Fruit fly (Drosophila melanogaster) whole organism, wandering third instar larva: ENCODE results near the gene Efhc1.1.

ENCODE experiments used
- CG32264 ChIP-seq: fragments of 200-800 bp; sonication (Bioruptor generic); optimal IDR thresholded peaks from 2 replicates; lab custom pipeline; 2016; ENCODE audit warnings: missing biosample characterization, missing genetic modification characterization
- CG9705 ChIP-seq: fragments of 200-800 bp; sonication (Bioruptor generic); optimal IDR thresholded peaks from 2 replicates; lab custom pipeline; 2018; ENCODE audit warnings: missing biosample characterization, mild to moderate bottlenecking, missing genetic modification characterization
- CrebA ChIP-seq: fragments of 200-800 bp; sonication (Bioruptor generic); optimal IDR thresholded peaks from 2 replicates; lab custom pipeline; 2016; ENCODE audit warnings: missing biosample characterization, mild to moderate bottlenecking, missing genetic modification characterization, borderline replicate concordance
- Dfd ChIP-seq: fragments of >200 bp; optimal IDR thresholded peaks from 2 replicates; lab custom pipeline; 2017; ENCODE audit warnings: missing biosample characterization, missing genetic modification characterization
- Dif ChIP-seq: fragments of 200-275, 200-300 bp; sonication (Bioruptor generic); optimal IDR thresholded peaks from 2 replicates; lab custom pipeline; 2018; ENCODE audit warnings: missing biosample characterization, missing genetic modification characterization; ENCODE audit not compliant: partially characterized antibody
- HLH106 ChIP-seq: fragments of 200-800 bp; optimal IDR thresholded peaks from 3 replicates; lab custom pipeline; 2019; ENCODE audit warnings: missing biosample characterization, mild to moderate bottlenecking, missing genetic modification characterization, moderate library complexity
- Hr78 ChIP-seq: fragments of >200 bp; optimal IDR thresholded peaks from 2 replicates; lab custom pipeline; 2017; ENCODE audit warnings: missing biosample characterization, missing genetic modification characterization
- Jra ChIP-seq: sonication (Bioruptor generic); optimal IDR thresholded peaks from 2 replicates; lab custom pipeline; 2016; ENCODE audit warnings: missing biosample characterization, missing genetic modification characterization
- Mio ChIP-seq: sonication (Bioruptor generic); optimal IDR thresholded peaks from 2 replicates; lab custom pipeline; 2016; ENCODE audit warnings: missing biosample characterization, missing genetic modification characterization
- Myc ChIP-seq: fragments of >200 bp; optimal IDR thresholded peaks from 2 replicates; lab custom pipeline; 2017
- N ChIP-seq: fragments of >200 bp; optimal IDR thresholded peaks from 2 replicates; lab custom pipeline; 2018; ENCODE audit warnings: missing biosample characterization, missing external identifiers, missing genetic modification characterization
- Rel ChIP-seq, 2 experiments: fragments of 200-800 bp; sonication (Bioruptor generic) in 1 of 2; optimal IDR thresholded peaks; 2 replicates in 1 of 2; 3 replicates in 1 of 2; lab custom pipeline; 2016 to 2019; ENCODE audit warnings: mild to moderate bottlenecking in 2 of 2, missing biosample characterization in 2 of 2, missing genetic modification characterization in 2 of 2, moderate library complexity in 1 of 2
- Sp1 ChIP-seq: fragments of 200-800 bp; sonication (Bioruptor generic); optimal IDR thresholded peaks from 3 replicates; lab custom pipeline; 2019; ENCODE audit warnings: missing biosample characterization, mild to moderate bottlenecking, missing genetic modification characterization, moderate library complexity
- Vsx2 ChIP-seq: fragments of 200-300, 225-300 bp; sonication (Bioruptor generic); optimal IDR thresholded peaks from 2 replicates; lab custom pipeline; 2018; ENCODE audit warnings: missing biosample characterization, missing genetic modification characterization; ENCODE audit not compliant: partially characterized antibody
- brk ChIP-seq: fragments of 200-800 bp; sonication (Bioruptor generic); optimal IDR thresholded peaks from 2 replicates; lab custom pipeline; 2016; ENCODE audit warnings: missing biosample characterization, mild to moderate bottlenecking, missing genetic modification characterization
- dl ChIP-seq, 2 experiments: fragments of 175-275, 200-275 bp in 1 of 2; fragments of 200-275 bp in 1 of 2; sonication (Bioruptor generic); optimal IDR thresholded peaks; lab custom pipeline; 2018; ENCODE audit warnings: mild to moderate bottlenecking in 2 of 2, missing biosample characterization in 2 of 2, missing genetic modification characterization in 2 of 2, moderate library complexity in 2 of 2; ENCODE audit not compliant: partially characterized antibody in 2 of 2, insufficient read depth in 1 of 2
- dsf ChIP-seq: sonication (Bioruptor generic); optimal IDR thresholded peaks from 2 replicates; lab custom pipeline; 2016; ENCODE audit warnings: missing biosample characterization, missing genetic modification characterization, borderline replicate concordance
- ey ChIP-seq: fragments of 200-800 bp; sonication (Bioruptor generic); optimal IDR thresholded peaks from 2 replicates; lab custom pipeline; 2016; ENCODE audit warnings: missing biosample characterization, missing genetic modification characterization
- foxo ChIP-seq, 2 experiments: fragments of 200-800 bp; sonication (Bioruptor generic); optimal IDR thresholded peaks; 2 replicates in 1 of 2; 3 replicates in 1 of 2; lab custom pipeline; 2016 to 2017; ENCODE audit warnings: missing biosample characterization in 2 of 2, missing genetic modification characterization in 2 of 2
- fru ChIP-seq: fragments of 200-800 bp; sonication (Bioruptor generic); optimal IDR thresholded peaks from 3 replicates; lab custom pipeline; 2016; ENCODE audit warnings: missing biosample characterization, mild to moderate bottlenecking, missing genetic modification characterization
- h ChIP-seq: fragments of 200-800 bp; sonication (Bioruptor generic); optimal IDR thresholded peaks from 3 replicates; lab custom pipeline; 2016; ENCODE audit warnings: missing biosample characterization, mild to moderate bottlenecking, missing genetic modification characterization
- lola ChIP-seq: fragments of >200 bp; optimal IDR thresholded peaks from 2 replicates; lab custom pipeline; 2017; ENCODE audit warnings: missing biosample characterization, missing genetic modification characterization
- pan ChIP-seq: fragments of >200 bp; optimal IDR thresholded peaks from 2 replicates; lab custom pipeline; 2017
- psq ChIP-seq: fragments of 200-800 bp; sonication (Bioruptor generic); optimal IDR thresholded peaks from 3 replicates; lab custom pipeline; 2017; ENCODE audit warnings: missing biosample characterization, mild to moderate bottlenecking, missing genetic modification characterization, moderate library complexity
- sv ChIP-seq: fragments of 200-800 bp; sonication (Bioruptor generic); optimal IDR thresholded peaks from 3 replicates; lab custom pipeline; 2016; ENCODE audit warnings: missing biosample characterization, missing genetic modification characterization
- tai ChIP-seq: sonication (Bioruptor generic); optimal IDR thresholded peaks from 2 replicates; lab custom pipeline; 2016; ENCODE audit warnings: missing biosample characterization, missing genetic modification characterization
- woc ChIP-seq: sonication (Bioruptor generic); optimal IDR thresholded peaks from 2 replicates; lab custom pipeline; 2016; ENCODE audit warnings: missing biosample characterization, mild to moderate bottlenecking, missing genetic modification characterization

Efhc1.1 gene

DNA sequence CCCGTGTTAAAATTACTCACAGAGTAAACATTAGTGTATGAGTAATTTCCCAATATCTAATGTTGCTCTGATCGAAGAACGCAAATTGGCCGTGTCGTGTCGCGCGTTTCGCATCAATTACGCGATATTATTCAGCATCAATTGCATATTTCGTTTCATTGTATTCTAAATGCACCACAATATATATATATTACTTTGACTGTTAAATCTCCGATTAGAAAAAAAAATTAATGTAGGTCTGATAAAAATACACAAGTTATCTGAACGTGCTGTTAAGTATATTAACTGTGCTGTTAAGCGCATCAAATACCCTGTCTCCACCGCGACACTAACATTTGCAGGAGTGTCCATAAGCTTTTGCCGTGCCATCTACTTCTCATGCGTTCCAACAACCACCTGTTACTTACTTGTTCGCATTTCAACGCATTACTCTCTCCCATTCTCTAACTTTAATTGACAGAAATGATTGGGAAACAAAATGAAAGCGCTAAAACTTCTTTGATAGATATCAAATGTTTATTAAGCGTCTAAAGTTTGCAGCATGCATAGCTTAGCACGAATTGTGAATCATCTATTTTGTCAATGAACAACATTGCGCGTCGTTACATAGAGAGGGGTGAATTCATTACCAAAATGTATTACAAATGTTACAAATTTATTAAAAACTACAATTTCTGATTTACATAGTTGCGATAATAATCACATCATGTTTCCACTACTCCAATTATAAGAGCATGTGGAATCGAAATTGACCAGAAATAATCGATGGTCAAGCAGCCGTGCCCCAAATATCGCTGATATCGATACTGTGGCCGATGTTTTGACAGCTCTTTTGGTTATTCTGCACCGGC, 22.8 kb downstream of the Efhc1.1 start, which contains the start of the genes Graf and mRpL3:
Graf (minus strand) TSS at position 287 of the 851 bp plus-strand sequence.
mRpL3 (plus strand) TSS at position 802 of the 851 bp plus-strand sequence.
- TF ChIP-seq N (GFP tag; lab: Kevin White, UChicago) (peak; percentile 84), dsf (GFP tag; lab: Kevin White, UChicago) (no peak), fru (GFP tag; lab: Kevin White, UChicago) (peak; percentile 97), Hr78 (GFP tag; lab: Kevin White, UChicago) (peak; percentile 74), woc (GFP tag; lab: Kevin White, UChicago) (peak; percentile 71)

DNA sequence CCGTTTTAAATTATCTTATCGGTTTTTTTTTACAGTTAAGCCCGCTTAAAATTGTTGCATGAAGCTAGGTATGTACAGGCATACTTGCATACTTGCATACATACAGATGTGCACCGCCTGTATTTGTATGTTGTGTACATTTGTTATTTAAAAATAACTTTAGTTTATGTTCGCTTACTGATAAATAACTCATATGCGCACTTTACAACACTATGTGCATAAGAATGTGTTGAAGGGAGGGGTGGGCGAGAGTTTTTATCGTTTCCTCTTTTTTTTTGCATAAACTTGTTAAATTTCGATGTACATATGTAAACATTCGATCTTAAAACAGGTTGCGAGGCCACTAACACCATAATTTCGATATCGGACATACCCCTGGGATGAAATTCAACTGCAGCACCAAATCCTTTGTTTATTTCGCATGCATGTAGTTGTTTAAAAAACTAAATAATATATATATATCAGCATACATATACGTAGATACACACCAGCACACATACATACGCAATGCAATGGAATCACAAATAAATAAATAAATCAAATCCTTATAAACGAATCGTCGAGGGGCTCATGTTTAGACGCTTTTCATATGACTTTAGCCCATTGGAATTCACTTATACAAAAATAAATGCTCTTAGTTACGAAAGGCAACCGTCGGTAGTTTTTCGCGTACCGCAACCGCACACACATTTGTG, 23.6 kb downstream of the Efhc1.1 start:
- TF ChIP-seq Myc (no peak), Dfd (GFP tag; lab: Kevin White, UChicago) (no peak), Sp1 (no peak), psq (GFP tag; lab: Kevin White, UChicago) (no peak), Mio (GFP tag; lab: Kevin White, UChicago) (no peak), Dif (GFP tag; lab: Kevin White, UChicago) (no peak), Jra (GFP tag; lab: Kevin White, UChicago) (no peak), dl (GFP tag; optimal IDR thresholded peaks at IDR 0.05; lab: Kevin White, UChicago; ENCODE audit: insufficient read depth in 1 of 2, partially characterized antibody in 2 of 2) (no peak), CG32264 (GFP tag; lab: Kevin White, UChicago) (no peak), pan (lab: Kevin White, UChicago) (no peak), N (GFP tag; lab: Kevin White, UChicago) (no peak), fru (GFP tag; lab: Kevin White, UChicago) (no peak)

DNA sequence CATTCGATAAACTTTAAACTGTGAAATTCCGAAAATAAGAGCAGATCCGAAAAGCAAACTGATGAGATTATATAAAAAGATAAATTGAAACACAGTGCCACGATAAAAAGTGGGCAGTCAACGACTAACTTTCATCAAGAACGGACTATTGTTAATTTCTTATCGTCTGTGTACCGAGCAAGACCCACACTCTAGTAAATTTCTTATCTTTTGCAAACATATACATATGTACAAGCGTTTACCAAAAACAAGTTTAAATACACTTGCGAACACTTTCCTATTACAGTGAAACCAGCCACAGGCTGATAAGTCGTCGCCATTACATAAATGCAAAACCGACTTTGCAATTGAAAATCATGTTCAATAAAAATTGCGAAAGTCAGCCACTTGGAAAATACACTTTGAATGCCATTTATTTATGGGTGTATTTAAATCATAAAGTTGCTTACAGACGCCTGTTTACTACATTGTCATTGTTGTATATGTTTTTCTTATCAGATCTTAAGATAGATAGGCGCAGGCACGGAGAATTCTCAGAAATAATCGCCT, 24.7 kb downstream of the Efhc1.1 start:
- peak; percentile 6 for TF ChIP-seq fru (GFP tag; lab: Kevin White, UChicago)
- no peak for TF ChIP-seq foxo (GFP tag; optimal IDR thresholded peaks at IDR 0.05; lab: Kevin White, UChicago)
- TF ChIP-seq woc (GFP tag; lab: Kevin White, UChicago) = no peak

DNA sequence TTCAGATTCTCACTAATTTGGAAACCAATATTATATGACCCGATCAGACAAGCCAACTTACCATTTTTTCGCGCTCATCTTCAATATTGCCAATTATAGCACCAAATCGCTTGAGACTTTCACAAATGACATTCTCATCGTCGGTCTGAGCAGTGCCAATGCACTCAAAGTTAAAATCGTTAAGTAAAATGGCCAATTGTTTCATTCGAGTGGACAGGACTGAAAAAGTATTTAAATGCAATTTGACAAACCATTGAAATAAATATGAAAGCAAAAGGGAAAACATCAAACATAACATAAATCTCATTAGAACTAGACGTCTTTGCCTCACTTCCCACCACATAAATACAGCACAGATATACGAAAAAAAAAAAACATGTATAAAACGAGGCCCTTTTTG, 27.5 kb downstream of the Efhc1.1 start, which contains the start of gene CG8260:
CG8260 (plus strand) TSS at position 301 of the 400 bp plus-strand sequence.
- TF ChIP-seq CrebA (GFP tag; lab: Kevin White, UChicago) (no peak), sv (GFP tag; lab: Kevin White, UChicago) (no peak), HLH106 (tag; lab: Kevin White, UChicago) (no peak), ey (GFP tag; lab: Kevin White, UChicago) (no peak), h (GFP tag; lab: Kevin White, UChicago) (no peak), woc (GFP tag; lab: Kevin White, UChicago) (no peak), CG32264 (GFP tag; lab: Kevin White, UChicago) (no peak), lola (GFP tag; lab: Kevin White, UChicago) (no peak), Mio (GFP tag; lab: Kevin White, UChicago) (no peak)
- TF ChIP-seq, all 38 proteins: peak for 0

DNA sequence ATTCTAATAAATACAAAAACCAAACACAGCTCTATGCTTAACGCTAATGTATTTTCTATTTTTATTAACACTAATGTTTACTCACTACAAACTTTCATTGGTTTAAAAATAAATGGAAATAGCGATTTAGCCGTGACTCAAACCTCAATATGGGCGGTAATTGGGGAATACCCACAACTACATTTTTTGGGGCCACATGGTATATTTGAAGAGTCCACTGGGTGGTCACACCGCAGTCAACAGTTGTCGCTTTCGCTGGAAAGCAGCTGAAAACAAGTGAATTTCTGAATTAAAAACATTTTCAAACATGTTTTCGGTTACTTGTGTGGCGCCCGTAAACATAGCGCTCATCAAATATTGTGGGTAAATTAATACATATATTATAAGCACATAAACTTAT, 34.6 kb downstream of the Efhc1.1 start, which contains the start of gene Mvd:
Mvd (plus strand) TSS at position 222 of the 400 bp plus-strand sequence.
- TF ChIP-seq Rel (GFP tag; optimal IDR thresholded peaks at IDR 0.05; lab: Kevin White, UChicago) (no peak), Rel (tag; optimal IDR thresholded peaks at IDR 0.05; lab: Kevin White, UChicago) (peak; percentile 99), Dfd (GFP tag; lab: Kevin White, UChicago) (no peak), CG9705 (GFP tag; lab: Kevin White, UChicago) (no peak), brk (no peak), tai (GFP tag; lab: Kevin White, UChicago) (no peak), Vsx2 (GFP tag; lab: Kevin White, UChicago) (no peak), h (GFP tag; lab: Kevin White, UChicago) (no peak), fru (GFP tag; lab: Kevin White, UChicago) (no peak)
